Fruit fly (Drosophila melanogaster) whole organism, embryonic: ENCODE measurements around the gene CG12539.

Source experiments
- Ada2b ChIP-seq: fragments of 200-800 bp; sonication (Bioruptor generic); IDR thresholded peaks from 2 replicates; pipeline ENCODE4 v1.3.6; 2022; ENCODE audit warnings: missing biosample characterization, missing genetic modification characterization
- Atf6 ChIP-seq: fragments of 200-800 bp; sonication (Bioruptor generic); IDR thresholded peaks from 2 replicates; pipeline ENCODE4 v1.3.6; 2022; ENCODE audit warnings: missing biosample characterization, missing genetic modification characterization
- CG11696 ChIP-seq: fragments of 200-800 bp; sonication (Bioruptor generic); IDR thresholded peaks from 2 replicates; pipeline ENCODE4 v1.3.6; 2022; ENCODE audit warnings: missing biosample characterization, missing genetic modification characterization
- CG13287 ChIP-seq: fragments of 200-800 bp; sonication (Bioruptor generic); IDR thresholded peaks from 2 replicates; pipeline ENCODE4 v1.3.6; 2022; ENCODE audit warnings: missing biosample characterization, missing genetic modification characterization; ENCODE audit not compliant: partially characterized antibody
- CG14710 ChIP-seq: fragments of 200-800 bp; sonication (Bioruptor generic); optimal IDR thresholded peaks from 3 replicates; lab custom pipeline; 2019; ENCODE audit warnings: missing biosample characterization, mild to moderate bottlenecking, missing genetic modification characterization, moderate library complexity
- CG17829 ChIP-seq: fragments of 200-800 bp; optimal IDR thresholded peaks from 2 replicates; lab custom pipeline; 2019; ENCODE audit warnings: missing biosample characterization, mild to moderate bottlenecking, missing genetic modification characterization, moderate library complexity
- CG1792 ChIP-seq: fragments of 200-800 bp; sonication (Bioruptor generic); optimal IDR thresholded peaks from 2 replicates; lab custom pipeline; 2016; ENCODE audit warnings: missing biosample characterization, missing genetic modification characterization
- CG34376 ChIP-seq: fragments of 200-800 bp; sonication (Bioruptor generic); optimal IDR thresholded peaks from 2 replicates; lab custom pipeline; 2018; ENCODE audit warnings: missing biosample characterization, mild to moderate bottlenecking, missing genetic modification characterization
- CG34422 ChIP-seq: fragments of 200-800 bp; sonication (Bioruptor generic); IDR thresholded peaks from 3 replicates; pipeline ENCODE4 v1.3.6; 2022; ENCODE audit warnings: missing biosample characterization, missing genetic modification characterization
- CG3995 ChIP-seq: fragments of 200-800 bp; sonication (Bioruptor generic); optimal IDR thresholded peaks from 3 replicates; lab custom pipeline; 2016; ENCODE audit warnings: missing biosample characterization, missing genetic modification characterization
- CG4328 ChIP-seq: fragments of 200-800 bp; sonication (Bioruptor generic); optimal IDR thresholded peaks from 3 replicates; lab custom pipeline; 2017; ENCODE audit warnings: missing biosample characterization, missing genetic modification reagents, missing genetic modification characterization
- CG6654 ChIP-seq: fragments of 200-800 bp; sonication (Bioruptor generic); optimal IDR thresholded peaks from 2 replicates; lab custom pipeline; 2017; ENCODE audit warnings: missing biosample characterization, mild to moderate bottlenecking, missing genetic modification characterization
- CG9797 ChIP-seq: fragments of 200-800 bp; sonication (Bioruptor generic); optimal IDR thresholded peaks from 3 replicates; lab custom pipeline; 2018; ENCODE audit warnings: missing biosample characterization, mild to moderate bottlenecking, missing genetic modification characterization
- Dad ChIP-seq: fragments of 200-800 bp; sonication (Bioruptor generic); optimal IDR thresholded peaks from 3 replicates; lab custom pipeline; 2016; ENCODE audit warnings: missing biosample characterization, missing genetic modification characterization
- Dref ChIP-seq: fragments of 200-800 bp; sonication (Bioruptor generic); IDR thresholded peaks from 2 replicates; pipeline ENCODE4 v1.3.6; 2022; ENCODE audit warnings: missing biosample characterization, missing genetic modification characterization
- Elba2 ChIP-seq: fragments of 200-800 bp; sonication (Bioruptor generic); optimal IDR thresholded peaks from 3 replicates; lab custom pipeline; 2016; ENCODE audit warnings: missing biosample characterization, missing genetic modification characterization
- H15 ChIP-seq: fragments of 200-800 bp; sonication (Bioruptor generic); IDR thresholded peaks from 3 replicates; pipeline ENCODE4 v1.3.6; 2022; ENCODE audit warnings: missing biosample characterization, missing genetic modification characterization
- H2.0 ChIP-seq: fragments of 200-800 bp; sonication (Bioruptor generic); IDR thresholded peaks from 2 replicates; pipeline ENCODE4 v1.3.6; 2022; ENCODE audit warnings: missing biosample characterization, missing genetic modification characterization
- Hmx ChIP-seq: fragments of 200-800 bp; sonication (Bioruptor generic); optimal IDR thresholded peaks from 2 replicates; lab custom pipeline; 2016; ENCODE audit warnings: missing biosample characterization, missing genetic modification characterization
- Hr39 ChIP-seq: fragments of >200 bp; optimal IDR thresholded peaks from 2 replicates; lab custom pipeline; 2017
- MBD-R2 ChIP-seq: fragments of 200-800 bp; sonication (Bioruptor generic); IDR thresholded peaks from 2 replicates; pipeline ENCODE4 v1.3.6; 2022; ENCODE audit warnings: missing biosample characterization, missing genetic modification characterization
- Optix ChIP-seq: fragments of 200-800 bp; sonication (Bioruptor generic); IDR thresholded peaks from 3 replicates; pipeline ENCODE4 v1.3.6; 2022; ENCODE audit warnings: missing biosample characterization, missing genetic modification characterization
- Scr ChIP-seq: fragments of 200-800 bp; sonication (Bioruptor generic); IDR thresholded peaks from 2 replicates; pipeline ENCODE4 v1.3.6; 2022; ENCODE audit warnings: missing biosample characterization, missing genetic modification characterization; ENCODE audit not compliant: partially characterized antibody
- Sox102F ChIP-seq: fragments of 200-800 bp; sonication (Bioruptor generic); optimal IDR thresholded peaks from 2 replicates; lab custom pipeline; 2018; ENCODE audit warnings: missing biosample characterization, mild to moderate bottlenecking, missing genetic modification characterization, moderate library complexity
- ac ChIP-seq: fragments of 200-800 bp; sonication (Bioruptor generic); optimal IDR thresholded peaks from 3 replicates; lab custom pipeline; 2017; ENCODE audit warnings: missing biosample characterization, mild to moderate bottlenecking, missing genetic modification characterization
- amos ChIP-seq: fragments of 200-800 bp; sonication (Bioruptor generic); IDR thresholded peaks from 2 replicates; pipeline ENCODE4 v1.3.6; 2022; ENCODE audit warnings: missing biosample characterization, missing genetic modification characterization; ENCODE audit not compliant: partially characterized antibody
- cg ChIP-seq: fragments of 200-800 bp; sonication (Bioruptor generic); optimal IDR thresholded peaks from 3 replicates; lab custom pipeline; 2019; ENCODE audit warnings: missing biosample characterization, mild to moderate bottlenecking, missing genetic modification characterization, moderate library complexity
- crol ChIP-seq: fragments of 200-800 bp; sonication (Bioruptor generic); IDR thresholded peaks from 2 replicates; pipeline ENCODE4 v1.3.6; 2022; ENCODE audit warnings: missing biosample characterization, missing genetic modification characterization
- cwo ChIP-seq: fragments of 200-800 bp; sonication (Bioruptor generic); optimal IDR thresholded peaks from 3 replicates; lab custom pipeline; 2017; ENCODE audit warnings: missing biosample characterization, missing genetic modification characterization, mild to moderate bottlenecking, moderate library complexity, missing genetic modification reagents
- disco-r ChIP-seq: fragments of 200-800 bp; sonication (Bioruptor generic); optimal IDR thresholded peaks from 2 replicates; lab custom pipeline; 2016; ENCODE audit warnings: missing biosample characterization, missing genetic modification characterization
- dmrt11E ChIP-seq: fragments of 200-800 bp; sonication (Bioruptor generic); optimal IDR thresholded peaks from 3 replicates; lab custom pipeline; 2018; ENCODE audit warnings: missing biosample characterization, mild to moderate bottlenecking, missing genetic modification characterization, moderate library complexity
- dysf ChIP-seq: fragments of 200-800 bp; sonication (Bioruptor generic); IDR thresholded peaks from 3 replicates; pipeline ENCODE4 v1.3.6; 2022; ENCODE audit warnings: missing biosample characterization, missing genetic modification characterization
- emc ChIP-seq: fragments of 200-800 bp; sonication (Bioruptor generic); optimal IDR thresholded peaks from 2 replicates; lab custom pipeline; 2016; ENCODE audit warnings: missing biosample characterization, missing genetic modification characterization
- ems ChIP-seq: fragments of 200-800 bp; sonication (Bioruptor generic); optimal IDR thresholded peaks from 3 replicates; lab custom pipeline; 2016; ENCODE audit warnings: missing biosample characterization, missing genetic modification characterization
- fu2 ChIP-seq: fragments of 200-800 bp; sonication (Bioruptor generic); optimal IDR thresholded peaks from 2 replicates; lab custom pipeline; 2016; ENCODE audit warnings: missing biosample characterization, missing genetic modification characterization
- gfzf ChIP-seq: fragments of 200-800 bp; sonication (Bioruptor generic); optimal IDR thresholded peaks from 2 replicates; lab custom pipeline; 2016; ENCODE audit warnings: missing biosample characterization, mild to moderate bottlenecking, missing genetic modification characterization, moderate library complexity
- kni ChIP-seq: fragments of 200-800 bp; sonication (Bioruptor generic); optimal IDR thresholded peaks from 3 replicates; lab custom pipeline; 2017; ENCODE audit warnings: mild to moderate bottlenecking, missing biosample characterization, missing genetic modification reagents, missing genetic modification characterization
- nom ChIP-seq: fragments of 200-800 bp; sonication (Bioruptor generic); optimal IDR thresholded peaks from 2 replicates; lab custom pipeline; 2017; ENCODE audit warnings: missing biosample characterization, missing genetic modification characterization, mild to moderate bottlenecking, moderate library complexity, missing genetic modification reagents
- p53 ChIP-seq: fragments of 200-800 bp; sonication (Bioruptor generic); optimal IDR thresholded peaks from 2 replicates; lab custom pipeline; 2016; ENCODE audit warnings: missing biosample characterization, missing genetic modification characterization
- pb ChIP-seq: fragments of 200-800 bp; sonication (Bioruptor generic); optimal IDR thresholded peaks from 3 replicates; lab custom pipeline; 2016; ENCODE audit warnings: missing biosample characterization, missing genetic modification characterization
- pfk ChIP-seq: fragments of 200-800 bp; sonication (Bioruptor generic); optimal IDR thresholded peaks from 2 replicates; lab custom pipeline; 2018; ENCODE audit warnings: missing biosample characterization, mild to moderate bottlenecking, missing genetic modification characterization, moderate library complexity
- pros ChIP-seq: fragments of 200-800 bp; sonication (Bioruptor generic); optimal IDR thresholded peaks from 3 replicates; lab custom pipeline; 2019; ENCODE audit warnings: missing biosample characterization, mild to moderate bottlenecking, missing genetic modification characterization, moderate library complexity
- pzg ChIP-seq: fragments of 200-800 bp; sonication (Bioruptor generic); optimal IDR thresholded peaks from 3 replicates; lab custom pipeline; 2018; ENCODE audit warnings: missing biosample characterization, mild to moderate bottlenecking, missing genetic modification characterization, moderate library complexity
- sd ChIP-seq: fragments of 200-800 bp; sonication (Bioruptor generic); optimal IDR thresholded peaks from 3 replicates; lab custom pipeline; 2018; ENCODE audit warnings: missing biosample characterization, mild to moderate bottlenecking, missing genetic modification characterization, moderate library complexity
- trem ChIP-seq: fragments of 200-800 bp; optimal IDR thresholded peaks from 3 replicates; lab custom pipeline; 2019; ENCODE audit warnings: missing biosample characterization, mild to moderate bottlenecking, missing genetic modification characterization, moderate library complexity
- vnd ChIP-seq: fragments of 200-800 bp; sonication (Bioruptor generic); IDR thresholded peaks from 3 replicates; pipeline ENCODE4 v1.3.6; 2022; ENCODE audit warnings: missing biosample characterization, missing genetic modification characterization; ENCODE audit not compliant: partially characterized antibody
- zen ChIP-seq: fragments of 200-800 bp; sonication (Bioruptor generic); optimal IDR thresholded peaks from 3 replicates; lab custom pipeline; 2018; ENCODE audit warnings: missing biosample characterization, mild to moderate bottlenecking, missing genetic modification characterization, moderate library complexity
- zfh2 ChIP-seq: fragments of 200-800 bp; sonication (Bioruptor generic); optimal IDR thresholded peaks from 2 replicates; lab custom pipeline; 2016; ENCODE audit warnings: missing biosample characterization, missing genetic modification characterization

The CG12539 gene

DNA sequence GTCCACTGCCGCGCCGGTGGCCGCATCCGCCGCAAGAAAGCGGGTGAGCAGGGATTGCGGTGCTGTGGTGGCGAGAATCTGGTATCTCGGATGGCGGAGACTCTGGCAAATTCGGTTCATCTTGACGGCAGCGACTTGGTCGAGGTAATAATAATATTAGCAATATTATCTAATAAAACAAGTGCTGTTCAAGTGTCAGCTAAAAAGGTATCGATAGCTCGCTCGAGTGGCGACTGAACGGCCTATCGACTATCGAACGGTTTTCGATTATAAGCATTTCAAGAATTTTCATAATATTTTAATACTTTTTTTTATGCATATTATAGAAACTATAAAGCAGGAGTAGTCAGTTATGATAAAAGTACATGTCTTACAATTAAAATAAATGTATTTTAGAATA is 6.6 kb downstream of the CG12539 start, which contains the start of gene Grx5 (continued):
- TF ChIP-seq CG13287 (GFP tag; lab: Robert Waterston, UW) (peak; percentile 76), Scr (GFP tag; lab: Robert Waterston, UW) (peak; percentile 69), MBD-R2 (GFP tag; lab: Robert Waterston, UW) (peak; percentile 58), emc (GFP tag; lab: Kevin White, UChicago) (no peak), Dref (GFP tag; lab: Robert Waterston, UW) (peak; percentile 70), vnd (GFP tag; lab: Robert Waterston, UW) (peak; percentile 57; the same call in 1 of the 3 replicates)

DNA sequence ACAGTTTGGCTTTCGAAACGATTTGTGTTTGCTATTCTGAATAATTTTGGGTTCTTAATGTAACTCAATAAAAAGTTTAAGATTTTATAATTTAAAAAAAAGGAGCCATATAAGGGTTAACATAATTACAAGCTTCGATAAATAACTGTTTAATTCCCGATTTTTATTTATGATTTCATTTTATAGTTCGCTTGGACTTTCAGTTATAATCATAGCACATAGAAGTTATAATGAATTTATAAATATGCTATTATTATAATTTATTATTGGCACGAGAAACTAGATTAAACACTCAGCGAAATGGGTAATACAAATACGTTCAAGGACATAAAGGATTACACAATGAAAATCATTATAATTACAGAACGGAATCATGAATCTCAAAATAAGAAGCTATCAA is 8.1 kb downstream of the CG12539 start, which contains the start of gene CG14410:
CG14410 (plus strand) TSS at position 301 of the 400 bp plus-strand sequence.
- TF ChIP-seq ems (GFP tag; lab: Kevin White, UChicago) (no peak), dysf (GFP tag; lab: Robert Waterston, UW) (no peak), ac (GFP tag; lab: Kevin White, UChicago) (no peak), H2.0 (GFP tag; lab: Robert Waterston, UW) (no peak), Sox102F (no peak), CG34376 (GFP tag; lab: Kevin White, UChicago) (no peak), pb (no peak), Hr39 (lab: Kevin White, UChicago) (no peak), fu2 (no peak), disco-r (GFP tag; lab: Kevin White, UChicago) (no peak), Atf6 (GFP tag; lab: Robert Waterston, UW) (no peak), cwo (no peak), H15 (GFP tag; lab: Robert Waterston, UW) (no peak), zfh2 (no peak), CG13287 (GFP tag; lab: Robert Waterston, UW) (no peak), CG1792 (GFP tag; lab: Kevin White, UChicago) (no peak), Hmx (no peak), Dad (GFP tag; lab: Kevin White, UChicago) (no peak), CG4328 (no peak), sd (no peak)

dm6 chrX:14832562-14833303 is 11.8 kb downstream of the CG12539 start, which contains the start of gene CG14411:
Gene CG14411 (plus strand): TSS chrX:14832647.
- TF ChIP-seq kni (GFP tag; lab: Kevin White, UChicago) = peak; percentile 69
- peak; percentile 91 for TF ChIP-seq pfk
- TF ChIP-seq p53 (GFP tag; lab: Kevin White, UChicago) = peak; percentile 10
- TF ChIP-seq CG6654 (GFP tag; lab: Kevin White, UChicago) = no peak
- peak; percentile 66; the same call in 2 of the 3 replicates for TF ChIP-seq CG34422 (GFP tag; lab: Robert Waterston, UW)
- TF ChIP-seq amos (GFP tag; lab: Robert Waterston, UW) = peak; percentile 48
- TF ChIP-seq trem (tag; lab: Kevin White, UChicago) = peak; percentile 68
- peak; percentile 91 for TF ChIP-seq cg (GFP tag; lab: Kevin White, UChicago)
- TF ChIP-seq crol (GFP tag; lab: Robert Waterston, UW) = peak; percentile 80
- peak; percentile 16 for TF ChIP-seq zen
- TF ChIP-seq CG11696 (GFP tag; lab: Robert Waterston, UW) = no peak
- TF ChIP-seq pzg (GFP tag; lab: Kevin White, UChicago) = peak; percentile 79
- TF ChIP-seq dmrt11E = no peak
- TF ChIP-seq CG14710 = peak; percentile 67
- TF ChIP-seq Elba2 (GFP tag; lab: Kevin White, UChicago) = peak; percentile 38
- peak; percentile 91 for TF ChIP-seq CG9797 (GFP tag; lab: Kevin White, UChicago)
- TF ChIP-seq Ada2b (GFP tag; lab: Robert Waterston, UW) = no peak
- TF ChIP-seq pros = no peak
- TF ChIP-seq Optix (GFP tag; lab: Robert Waterston, UW) = no peak
- peak; percentile 1 for TF ChIP-seq CG17829 (tag; lab: Kevin White, UChicago)
- peak; percentile 2 for TF ChIP-seq CG3995 (GFP tag; lab: Kevin White, UChicago)
- peak; percentile 78 for TF ChIP-seq gfzf
- peak; percentile 18 for TF ChIP-seq nom (GFP tag; lab: Kevin White, UChicago)
- peak; percentile 52 for TF ChIP-seq Dref (GFP tag; lab: Robert Waterston, UW)
